Fruit fly (Drosophila melanogaster) whole organism, embryonic: ENCODE results near the gene Mink.
A peak's percentile ranks its signal among the peaks of the same experiment; 100 is the strongest.

ENCODE experiments used
- Bdp1 ChIP-seq: fragments of 200-800 bp; sonication (Bioruptor generic); optimal IDR thresholded peaks from 3 replicates; lab custom pipeline; 2016; ENCODE audit warnings: missing biosample characterization, missing genetic modification characterization
- Blimp-1 ChIP-seq: fragments of 200-800 bp; sonication (Bioruptor generic); optimal IDR thresholded peaks from 3 replicates; lab custom pipeline; 2018; ENCODE audit warnings: missing biosample characterization, missing genetic modification characterization, mild to moderate bottlenecking, moderate library complexity, missing genetic modification reagents
- C15 ChIP-seq: fragments of 200-800 bp; sonication (Bioruptor generic); IDR thresholded peaks from 3 replicates; pipeline ENCODE4 v1.3.6; 2022; ENCODE audit warnings: missing biosample characterization, missing genetic modification characterization
- CG10565 ChIP-seq: fragments of 200-800 bp; sonication (Bioruptor generic); optimal IDR thresholded peaks from 3 replicates; lab custom pipeline; 2016; ENCODE audit warnings: missing biosample characterization, mild to moderate bottlenecking, missing genetic modification characterization
- CG10654 ChIP-seq: fragments of 200-800 bp; sonication (Bioruptor generic); optimal IDR thresholded peaks from 2 replicates; lab custom pipeline; 2016; ENCODE audit warnings: missing biosample characterization, missing genetic modification characterization
- CG10979 ChIP-seq: fragments of 200-800 bp; sonication (Bioruptor generic); optimal IDR thresholded peaks from 2 replicates; lab custom pipeline; 2018; ENCODE audit warnings: missing biosample characterization, mild to moderate bottlenecking, missing genetic modification characterization, moderate library complexity
- CG13775 ChIP-seq: fragments of 200-800 bp; sonication (Bioruptor generic); optimal IDR thresholded peaks from 3 replicates; lab custom pipeline; 2017; ENCODE audit warnings: missing biosample characterization, mild to moderate bottlenecking, missing genetic modification characterization
- CG14860 ChIP-seq: fragments of 200-800 bp; sonication (Bioruptor generic); IDR thresholded peaks from 3 replicates; pipeline ENCODE4 v1.3.6; 2022; ENCODE audit warnings: missing biosample characterization, missing genetic modification characterization; ENCODE audit not compliant: partially characterized antibody
- CG15073 ChIP-seq: fragments of 200-800 bp; sonication (Bioruptor generic); optimal IDR thresholded peaks from 2 replicates; lab custom pipeline; 2016; ENCODE audit warnings: missing biosample characterization, missing genetic modification characterization
- CG15514 ChIP-seq: fragments of 200-800 bp; sonication (Bioruptor generic); optimal IDR thresholded peaks from 3 replicates; lab custom pipeline; 2017; ENCODE audit warnings: missing biosample characterization, missing genetic modification characterization, mild to moderate bottlenecking, moderate library complexity, missing genetic modification reagents
- CG1602 ChIP-seq: fragments of 200-800 bp; sonication (Bioruptor generic); optimal IDR thresholded peaks from 3 replicates; lab custom pipeline; 2016; ENCODE audit warnings: missing biosample characterization, missing genetic modification characterization
- CG17829 ChIP-seq: fragments of 200-800 bp; optimal IDR thresholded peaks from 2 replicates; lab custom pipeline; 2019; ENCODE audit warnings: missing biosample characterization, mild to moderate bottlenecking, missing genetic modification characterization, moderate library complexity
- CG2875 ChIP-seq: fragments of 200-800 bp; sonication (Bioruptor generic); optimal IDR thresholded peaks from 2 replicates; lab custom pipeline; 2017; ENCODE audit warnings: missing biosample characterization, mild to moderate bottlenecking, missing genetic modification characterization, missing genetic modification reagents
- CG32772 ChIP-seq: fragments of 200-800 bp; sonication (Bioruptor generic); IDR thresholded peaks from 2 replicates; pipeline ENCODE4 v1.3.6; 2022; ENCODE audit warnings: missing biosample characterization, missing genetic modification characterization
- CG3838 ChIP-seq: fragments of 200-800 bp; sonication (Bioruptor generic); optimal IDR thresholded peaks from 3 replicates; lab custom pipeline; 2016; ENCODE audit warnings: missing biosample characterization, missing genetic modification characterization
- CG6654 ChIP-seq: fragments of 200-800 bp; sonication (Bioruptor generic); optimal IDR thresholded peaks from 2 replicates; lab custom pipeline; 2017; ENCODE audit warnings: missing biosample characterization, mild to moderate bottlenecking, missing genetic modification characterization
- CG6765 ChIP-seq: fragments of 200-800 bp; sonication (Bioruptor generic); optimal IDR thresholded peaks from 3 replicates; lab custom pipeline; 2017; ENCODE audit warnings: missing biosample characterization, mild to moderate bottlenecking, missing genetic modification characterization
- CG7271 ChIP-seq: fragments of 200-800 bp; sonication (Bioruptor generic); optimal IDR thresholded peaks from 2 replicates; lab custom pipeline; 2018; ENCODE audit warnings: missing biosample characterization, mild to moderate bottlenecking, missing genetic modification characterization, moderate library complexity
- CG8281 ChIP-seq: fragments of 200-800 bp; sonication (Bioruptor generic); optimal IDR thresholded peaks from 2 replicates; lab custom pipeline; 2018; ENCODE audit warnings: missing biosample characterization, mild to moderate bottlenecking, missing genetic modification characterization, moderate library complexity
- CG8478 ChIP-seq: fragments of >200 bp; optimal IDR thresholded peaks from 2 replicates; lab custom pipeline; 2018
- CrebB ChIP-seq: fragments of 200-800 bp; sonication (Bioruptor generic); optimal IDR thresholded peaks from 3 replicates; lab custom pipeline; 2018; ENCODE audit warnings: missing biosample characterization, mild to moderate bottlenecking, missing genetic modification characterization
- Dbx ChIP-seq: fragments of 200-800 bp; sonication (Bioruptor generic); IDR thresholded peaks from 3 replicates; pipeline ENCODE4 v1.3.6; 2022; ENCODE audit warnings: missing biosample characterization, missing genetic modification characterization
- Dp ChIP-seq: fragments of 200-800 bp; sonication (Bioruptor generic); optimal IDR thresholded peaks from 2 replicates; lab custom pipeline; 2018; ENCODE audit warnings: missing biosample characterization, mild to moderate bottlenecking, missing genetic modification characterization, moderate library complexity
- HLH3B ChIP-seq: fragments of 200-800 bp; sonication (Bioruptor generic); IDR thresholded peaks from 2 replicates; pipeline ENCODE4 v1.3.6; 2022; ENCODE audit warnings: missing biosample characterization, missing genetic modification characterization
- Hr51 ChIP-seq, 2 experiments: fragments of 200-800 bp; sonication (Bioruptor generic); optimal IDR thresholded peaks; 2 replicates in 1 of 2; 3 replicates in 1 of 2; lab custom pipeline; 2016 to 2018; ENCODE audit warnings: missing biosample characterization in 2 of 2, missing genetic modification characterization in 2 of 2, mild to moderate bottlenecking in 1 of 2, moderate library complexity in 1 of 2
- Meics ChIP-seq: fragments of 200-800 bp; sonication (Bioruptor generic); optimal IDR thresholded peaks from 2 replicates; lab custom pipeline; 2017; ENCODE audit warnings: missing biosample characterization, mild to moderate bottlenecking, missing genetic modification characterization
- Nf-YB ChIP-seq: fragments of 200-800 bp; sonication (Bioruptor generic); optimal IDR thresholded peaks from 3 replicates; lab custom pipeline; 2019; ENCODE audit warnings: missing biosample characterization, mild to moderate bottlenecking, missing genetic modification characterization, moderate library complexity
- Sin3A ChIP-seq: fragments of >200 bp; optimal IDR thresholded peaks from 2 replicates; lab custom pipeline; 2018
- Trl ChIP-seq, 3 experiments: fragments of >200 bp in 2 of 3; fragments of 200-800 bp in 1 of 3; sonication (Bioruptor generic) in 1 of 3; optimal IDR thresholded peaks; 2 replicates in 1 of 3; 3 replicates in 2 of 3; lab custom pipeline; 2016 to 2017; ENCODE audit warnings: missing biosample characterization in 1 of 3, missing genetic modification characterization in 1 of 3
- ash1 ChIP-seq: fragments of 200-800 bp; sonication (Bioruptor generic); optimal IDR thresholded peaks from 2 replicates; lab custom pipeline; 2018; ENCODE audit warnings: missing biosample characterization, mild to moderate bottlenecking, missing genetic modification characterization
- cg ChIP-seq: fragments of 200-800 bp; sonication (Bioruptor generic); optimal IDR thresholded peaks from 3 replicates; lab custom pipeline; 2019; ENCODE audit warnings: missing biosample characterization, mild to moderate bottlenecking, missing genetic modification characterization, moderate library complexity
- croc ChIP-seq: fragments of 200-800 bp; sonication (Bioruptor generic); conservative IDR thresholded peaks from 3 replicates; pipeline ENCODE4 v1.3.6; 2022; ENCODE audit warnings: missing biosample characterization, missing genetic modification characterization
- disco-r ChIP-seq: fragments of 200-800 bp; sonication (Bioruptor generic); optimal IDR thresholded peaks from 2 replicates; lab custom pipeline; 2016; ENCODE audit warnings: missing biosample characterization, missing genetic modification characterization
- dysf ChIP-seq: fragments of 200-800 bp; sonication (Bioruptor generic); IDR thresholded peaks from 3 replicates; pipeline ENCODE4 v1.3.6; 2022; ENCODE audit warnings: missing biosample characterization, missing genetic modification characterization
- gcm2 ChIP-seq: fragments of 200-800 bp; sonication (Bioruptor generic); optimal IDR thresholded peaks from 2 replicates; lab custom pipeline; 2016; ENCODE audit warnings: missing biosample characterization, missing genetic modification characterization
- gsb-n ChIP-seq: fragments of 200-800 bp; sonication (Bioruptor generic); optimal IDR thresholded peaks from 3 replicates; lab custom pipeline; 2018; ENCODE audit warnings: missing biosample characterization, mild to moderate bottlenecking, missing genetic modification characterization
- her ChIP-seq: fragments of 200-800 bp; sonication (Bioruptor generic); optimal IDR thresholded peaks from 2 replicates; lab custom pipeline; 2016; ENCODE audit warnings: missing biosample characterization, missing genetic modification characterization
- ken ChIP-seq: fragments of 200-800 bp; sonication (Bioruptor generic); IDR thresholded peaks from 3 replicates; pipeline ENCODE4 v1.3.6; 2022; ENCODE audit warnings: missing biosample characterization, missing genetic modification characterization
- knrl ChIP-seq: fragments of 200-800 bp; sonication (Bioruptor generic); IDR thresholded peaks from 3 replicates; pipeline ENCODE4 v1.3.6; 2022; ENCODE audit warnings: missing biosample characterization, missing genetic modification characterization; ENCODE audit not compliant: partially characterized antibody
- mld ChIP-seq: fragments of 200-800 bp; sonication (Bioruptor generic); IDR thresholded peaks from 3 replicates; pipeline ENCODE4 v1.3.6; 2022; ENCODE audit warnings: missing biosample characterization, missing genetic modification characterization; ENCODE audit not compliant: partially characterized antibody
- nerfin-2 ChIP-seq: fragments of 200-800 bp; sonication (Bioruptor generic); IDR thresholded peaks from 2 replicates; pipeline ENCODE4 v1.3.6; 2022; ENCODE audit warnings: missing biosample characterization, missing genetic modification characterization; ENCODE audit not compliant: partially characterized antibody
- otp ChIP-seq: fragments of 200-800 bp; sonication (Bioruptor generic); IDR thresholded peaks from 3 replicates; pipeline ENCODE4, ENCODE4 v1.3.6; 2022; ENCODE audit warnings: missing biosample characterization, missing genetic modification characterization
- pb ChIP-seq: fragments of 200-800 bp; sonication (Bioruptor generic); optimal IDR thresholded peaks from 3 replicates; lab custom pipeline; 2016; ENCODE audit warnings: missing biosample characterization, missing genetic modification characterization
- pros ChIP-seq: fragments of 200-800 bp; sonication (Bioruptor generic); optimal IDR thresholded peaks from 3 replicates; lab custom pipeline; 2019; ENCODE audit warnings: missing biosample characterization, mild to moderate bottlenecking, missing genetic modification characterization, moderate library complexity
- row ChIP-seq: fragments of 200-800 bp; sonication (Bioruptor generic); IDR thresholded peaks from 3 replicates; pipeline ENCODE4 v1.3.6; 2022; ENCODE audit warnings: missing biosample characterization, missing genetic modification characterization
- sna ChIP-seq: fragments of 200-800 bp; sonication (Bioruptor generic); IDR thresholded peaks from 2 replicates; pipeline ENCODE4 v1.3.6; 2022; ENCODE audit warnings: missing biosample characterization, missing genetic modification characterization; ENCODE audit not compliant: partially characterized antibody
- so ChIP-seq: fragments of 200-800 bp; sonication (Bioruptor generic); IDR thresholded peaks from 3 replicates; pipeline ENCODE4 v1.3.6; 2022; ENCODE audit warnings: missing biosample characterization, missing genetic modification characterization
- twi ChIP-seq: fragments of 200-800 bp; optimal IDR thresholded peaks from 2 replicates; lab custom pipeline; 2019; ENCODE audit warnings: missing biosample characterization, mild to moderate bottlenecking, missing genetic modification characterization, moderate library complexity

Gene Mink

dm6 chr3R:24875939-24876842, 46.1 kb upstream of the Mink start, which contains the start of gene CG3744 (continued):
- TF ChIP-seq CG32772 (GFP tag; lab: Robert Waterston, UW): peak; percentile 93
- peak; percentile 92 for TF ChIP-seq CG8478 (lab: Kevin White, UChicago)
- TF ChIP-seq otp (GFP tag; lab: Robert Waterston, UW): peak; percentile 93
- peak; percentile 94 for TF ChIP-seq dysf
- peak; percentile 89 for TF ChIP-seq CG14860
- peak; percentile 95 for TF ChIP-seq Blimp-1 (GFP tag; lab: Kevin White, UChicago)
- peak; percentile 40 for TF ChIP-seq CG7271 (tag; lab: Kevin White, UChicago)
- peak; percentile 93 for TF ChIP-seq sna (GFP tag; lab: Robert Waterston, UW)
- TF ChIP-seq CrebB (tag; lab: Kevin White, UChicago): peak; percentile 69
- peak in 1 of 2 experiments; percentile 57 for TF ChIP-seq Trl (optimal IDR thresholded peaks at IDR 0.05; lab: Kevin White, UChicago)
- peak; percentile 68 for TF ChIP-seq Trl (GFP tag; optimal IDR thresholded peaks at IDR 0.05; lab: Kevin White, UChicago)
- TF ChIP-seq Nf-YB (GFP tag; lab: Kevin White, UChicago): peak; percentile 74
- TF ChIP-seq Sin3A: peak; percentile 73
- TF ChIP-seq croc (GFP tag; lab: Robert Waterston, UW): peak; percentile 79
- TF ChIP-seq so (GFP tag; lab: Robert Waterston, UW): peak; percentile 94
- TF ChIP-seq CG15073 (GFP tag; lab: Kevin White, UChicago): peak; percentile 49
- peak; percentile 98 for TF ChIP-seq row (GFP tag; lab: Robert Waterston, UW)
- no peak for TF ChIP-seq Dp (GFP tag; lab: Kevin White, UChicago)
- TF ChIP-seq CG2875 (GFP tag; lab: Kevin White, UChicago): peak; percentile 74
- TF ChIP-seq C15 (GFP tag; lab: Robert Waterston, UW): peak; percentile 88
- TF ChIP-seq CG10979: peak; percentile 84
- TF ChIP-seq ken (GFP tag; lab: Robert Waterston, UW): peak; percentile 97
- peak; percentile 92 for TF ChIP-seq HLH3B
- TF ChIP-seq CG17829: peak; percentile 91
- TF ChIP-seq Dbx: peak; percentile 98
- TF ChIP-seq twi (tag; lab: Kevin White, UChicago): peak; percentile 83
- peak; percentile 70 for TF ChIP-seq ash1 (GFP tag; lab: Kevin White, UChicago)
- TF ChIP-seq gcm2 (GFP tag; lab: Kevin White, UChicago): peak; percentile 43
- peak; percentile 93 for TF ChIP-seq Meics (GFP tag; lab: Kevin White, UChicago)
- peak; percentile 29 for TF ChIP-seq Bdp1
- TF ChIP-seq disco-r (GFP tag; lab: Kevin White, UChicago): no peak
- TF ChIP-seq CG13775: peak; percentile 89
- peak; percentile 88 for TF ChIP-seq CG15514 (GFP tag; lab: Kevin White, UChicago)
- peak; percentile 14 for TF ChIP-seq CG10565 (GFP tag; lab: Kevin White, UChicago)
- peak; percentile 96 for TF ChIP-seq cg (GFP tag; lab: Kevin White, UChicago)
- TF ChIP-seq nerfin-2: peak; percentile 65
- TF ChIP-seq her: peak; percentile 39
- TF ChIP-seq mld (GFP tag; lab: Robert Waterston, UW): peak; percentile 84
- peak; percentile 68 for TF ChIP-seq CG3838 (GFP tag; lab: Kevin White, UChicago)
- TF ChIP-seq CG8281 (tag; lab: Kevin White, UChicago): peak; percentile 67
- peak; percentile 90 for TF ChIP-seq CG1602 (GFP tag; lab: Kevin White, UChicago)
- TF ChIP-seq Hr51 (GFP tag; optimal IDR thresholded peaks at IDR 0.05; lab: Kevin White, UChicago): peak; percentile 79 to 87
- peak; percentile 61 for TF ChIP-seq CG6765
- TF ChIP-seq gsb-n (tag; lab: Kevin White, UChicago): peak; percentile 78
- peak; percentile 57 for TF ChIP-seq CG6654 (GFP tag; lab: Kevin White, UChicago)
- peak; percentile 96 for TF ChIP-seq knrl (GFP tag; lab: Robert Waterston, UW)
- no peak for TF ChIP-seq pros (GFP tag; lab: Kevin White, UChicago)
- TF ChIP-seq CG10654 (GFP tag; lab: Kevin White, UChicago): peak; percentile 89
- TF ChIP-seq pb: peak; percentile 62
